Fruit fly (Drosophila melanogaster): Measurements from ENCODE around the gene Spg7.

DNA sequence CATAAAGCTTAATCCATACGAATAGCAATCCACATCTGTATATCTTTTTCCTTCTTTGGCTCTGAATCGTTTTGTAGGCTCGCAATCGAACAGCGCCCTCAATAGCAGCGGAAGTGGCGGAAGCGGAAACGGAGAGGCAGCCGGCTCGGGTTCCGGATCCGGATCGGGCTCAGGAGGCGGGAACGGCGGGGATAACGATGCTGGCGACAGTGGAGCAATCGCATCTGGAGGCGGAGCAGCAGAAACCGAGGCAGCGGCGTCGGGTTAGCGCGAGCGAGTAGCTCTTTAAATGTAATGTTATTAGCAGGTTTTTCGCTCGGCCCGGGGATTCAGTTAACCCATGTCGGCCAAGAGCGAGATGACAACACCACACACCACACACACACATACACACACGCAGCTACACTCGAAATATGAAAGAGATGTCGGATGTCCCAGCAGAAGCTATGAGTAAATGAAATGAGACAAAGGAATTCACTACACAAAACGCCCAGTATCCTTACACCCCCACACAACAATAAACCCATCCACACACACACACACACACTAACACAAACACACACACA, 20.9 kb downstream of the Spg7 start:
- TF ChIP-seq Snoo (tag; optimal IDR thresholded peaks at IDR 0.05) (no peak), CG12605 (GFP tag; IDR thresholded peaks at IDR 0.05) (no peak), CG9948 (tag; optimal IDR thresholded peaks at IDR 0.05) (no peak), fd96Ca (GFP tag; IDR thresholded peaks at IDR 0.05) (no peak; the same call in 2 of the 3 replicates), CG14655 (GFP tag; optimal IDR thresholded peaks at IDR 0.05) (no peak)
